Worm (Caenorhabditis elegans) whole organism, L1 larva: ENCODE results near the gene C56G3.2.
A peak's percentile ranks its signal among the peaks of the same experiment; 100 is the strongest.

Experiments used
- C04F5.9 ChIP-seq: sonication (generic microtip); optimal IDR thresholded peaks from 2 replicates; lab custom pipeline; 2016; ENCODE audit warnings: missing genetic modification characterization, missing compliant biosample characterization
- C16A3.4 ChIP-seq: fragments of 150-350 bp; optimal IDR thresholded peaks from 2 replicates; lab custom pipeline; 2014; ENCODE audit warnings: missing biosample characterization, missing genetic modification characterization
- C34B4.2 ChIP-seq: sonication (generic microtip); optimal IDR thresholded peaks from 2 replicates; lab custom pipeline; 2017; ENCODE audit warnings: mild to moderate bottlenecking, missing genetic modification characterization, missing compliant biosample characterization
- Y116A8C.19 ChIP-seq: sonication (generic microtip); optimal IDR thresholded peaks from 2 replicates; lab custom pipeline; 2016; ENCODE audit warnings: missing compliant biosample characterization, missing genetic modification characterization, borderline replicate concordance
- ama-1 ChIP-seq: fragments of 150-350 bp; optimal IDR thresholded peaks from 2 replicates; lab custom pipeline; 2014
- ceh-88 ChIP-seq: fragments of 200-800 bp; sonication (Bioruptor generic); IDR thresholded peaks from 2 replicates; pipeline ENCODE4 v1.3.6; 2022; ENCODE audit warnings: missing genetic modification characterization, missing compliant biosample characterization
- ceh-90 ChIP-seq: sonication (generic microtip); optimal IDR thresholded peaks from 2 replicates; lab custom pipeline; 2016; ENCODE audit warnings: missing genetic modification characterization, missing compliant biosample characterization
- dpl-1 ChIP-seq, 3 experiments: fragments of 150-350 bp in 2 of 3; sonication (generic microtip) in 1 of 3; optimal IDR thresholded peaks; 2 replicates each; lab custom pipeline; 2014 to 2017; ENCODE audit warnings: missing biosample characterization in 3 of 3, missing genetic modification characterization in 3 of 3, missing genetic modification reagents in 3 of 3
- efl-1 ChIP-seq, 4 experiments: fragments of 150-350 bp; optimal IDR thresholded peaks in 3 of 4; peaks in 1 of 4; 1 replicate in 1 of 4; 2 replicates in 3 of 4; lab custom pipeline; 2014; ENCODE audit warnings: missing biosample characterization in 2 of 4, missing genetic modification characterization in 2 of 4, missing genetic modification reagents in 2 of 4
- efl-3 ChIP-seq: fragments of 200-800 bp; sonication (Bioruptor generic); optimal IDR thresholded peaks from 2 replicates; lab custom pipeline; 2018; ENCODE audit warnings: mild to moderate bottlenecking, missing genetic modification characterization, missing compliant biosample characterization
- egl-13 ChIP-seq: sonication (generic microtip); optimal IDR thresholded peaks from 2 replicates; lab custom pipeline; 2016; ENCODE audit warnings: missing genotype, missing genetic modification reagents, missing genetic modification characterization, missing compliant biosample characterization
- elt-2 ChIP-seq: sonication (generic microtip); optimal IDR thresholded peaks from 2 replicates; lab custom pipeline; 2016; ENCODE audit warnings: missing genetic modification characterization, mild to moderate bottlenecking, inconsistent platforms, missing compliant biosample characterization, missing genetic modification reagents
- elt-3 ChIP-seq, 6 experiments: fragments of 150-350 bp in 1 of 6; sonication (generic microtip); optimal IDR thresholded peaks; 2 replicates each; lab custom pipeline; 2017 to 2018; ENCODE audit warnings: missing biosample characterization in 6 of 6, missing genetic modification characterization in 6 of 6, inconsistent platforms in 1 of 6
- fkh-10 ChIP-seq: sonication (generic microtip); optimal IDR thresholded peaks from 2 replicates; lab custom pipeline; 2017; ENCODE audit warnings: missing biosample characterization, missing genetic modification reagents, missing genetic modification characterization
- fkh-4 ChIP-seq: sonication (generic microtip); optimal IDR thresholded peaks from 2 replicates; lab custom pipeline; 2016; ENCODE audit warnings: missing compliant biosample characterization, missing genetic modification characterization, borderline replicate concordance
- grh-1 ChIP-seq: fragments of 200-800 bp; sonication (Bioruptor generic); IDR thresholded peaks from 2 replicates; pipeline ENCODE4 v1.3.6; 2022; ENCODE audit warnings: missing genetic modification reagents, missing genetic modification characterization, missing compliant biosample characterization
- hlh-17 ChIP-seq: fragments of 200-800 bp; sonication (Bioruptor generic); optimal IDR thresholded peaks from 2 replicates; lab custom pipeline; 2018; ENCODE audit warnings: missing genetic modification characterization, mild to moderate bottlenecking, missing compliant biosample characterization, moderate library complexity, borderline replicate concordance
- irx-1 ChIP-seq: sonication (generic microtip); optimal IDR thresholded peaks from 2 replicates; lab custom pipeline; 2016; ENCODE audit warnings: missing genetic modification characterization, missing compliant biosample characterization
- isw-1 ChIP-seq: fragments of 200-800 bp; sonication (Bioruptor generic); IDR thresholded peaks from 2 replicates; pipeline ENCODE4 v1.3.6; 2022; ENCODE audit warnings: missing genetic modification characterization, missing compliant biosample characterization
- lin-14 ChIP-seq: fragments of 200-800 bp; sonication (Bioruptor generic); optimal IDR thresholded peaks from 2 replicates; lab custom pipeline; 2018; ENCODE audit warnings: mild to moderate bottlenecking, missing genetic modification characterization, moderate library complexity, missing compliant biosample characterization
- lin-15B ChIP-seq: fragments of 150-350 bp; sonication (generic microtip); optimal IDR thresholded peaks from 3 replicates; lab custom pipeline; 2014; ENCODE audit warnings: missing biosample characterization, missing genetic modification characterization
- lin-35 ChIP-seq, 2 experiments: fragments of 150-350 bp; optimal IDR thresholded peaks; 2 replicates each; lab custom pipeline; 2014; ENCODE audit warnings: missing biosample characterization in 2 of 2, missing genetic modification characterization in 2 of 2, missing genetic modification reagents in 2 of 2
- lin-39 ChIP-seq: fragments of 150-350 bp; optimal IDR thresholded peaks from 2 replicates; lab custom pipeline; 2014; ENCODE audit warnings: missing biosample characterization, missing genetic modification reagents, missing genetic modification characterization
- lir-3 ChIP-seq: sonication (generic microtip); optimal IDR thresholded peaks from 2 replicates; lab custom pipeline; 2016; ENCODE audit warnings: mild to moderate bottlenecking, missing genetic modification characterization, moderate library complexity, missing compliant biosample characterization; ENCODE audit not compliant: poor library complexity
- lsy-2 ChIP-seq, 2 experiments: fragments of 150-350 bp; optimal IDR thresholded peaks; 2 replicates each; lab custom pipeline; 2014; ENCODE audit warnings: missing biosample characterization in 2 of 2, missing genetic modification characterization in 2 of 2
- mab-9 ChIP-seq: fragments of 200-800 bp; sonication (Bioruptor generic); IDR thresholded peaks from 2 replicates; pipeline ENCODE4 v1.3.6; 2022; ENCODE audit warnings: missing genetic modification reagents, missing genetic modification characterization, missing compliant biosample characterization
- mdl-1 ChIP-seq, 2 experiments: fragments of 150-350 bp; optimal IDR thresholded peaks; 2 replicates each; lab custom pipeline; 2014 to 2017; ENCODE audit warnings: missing biosample characterization in 2 of 2, missing genetic modification characterization in 2 of 2, inconsistent platforms in 1 of 2
- mef-2 ChIP-seq: fragments of 150-350 bp; optimal IDR thresholded peaks from 2 replicates; lab custom pipeline; 2014; ENCODE audit warnings: missing biosample characterization, missing genetic modification characterization
- mep-1 ChIP-seq: fragments of 150-350 bp; optimal IDR thresholded peaks from 2 replicates; lab custom pipeline; 2014; ENCODE audit warnings: missing biosample characterization, missing genetic modification characterization
- nhr-11 ChIP-seq: fragments of 150-350 bp; optimal IDR thresholded peaks from 2 replicates; lab custom pipeline; 2014; ENCODE audit warnings: missing biosample characterization, missing genetic modification characterization
- nhr-12 ChIP-seq: sonication (generic microtip); optimal IDR thresholded peaks from 2 replicates; lab custom pipeline; 2017; ENCODE audit warnings: missing biosample characterization, missing genetic modification characterization
- nhr-237 ChIP-seq: fragments of 150-350 bp; optimal IDR thresholded peaks from 2 replicates; lab custom pipeline; 2014; ENCODE audit warnings: missing biosample characterization, missing genetic modification characterization
- nhr-28 ChIP-seq: fragments of 150-350 bp; optimal IDR thresholded peaks from 2 replicates; lab custom pipeline; 2014; ENCODE audit warnings: missing biosample characterization, missing genetic modification characterization
- nhr-47 ChIP-seq: sonication (generic microtip); optimal IDR thresholded peaks from 2 replicates; lab custom pipeline; 2016; ENCODE audit warnings: mild to moderate bottlenecking, missing genetic modification characterization, moderate library complexity, missing compliant biosample characterization
- nhr-71 ChIP-seq: sonication (generic microtip); optimal IDR thresholded peaks from 2 replicates; lab custom pipeline; 2016; ENCODE audit warnings: mild to moderate bottlenecking, missing genetic modification characterization, moderate library complexity, missing compliant biosample characterization
- nhr-76 ChIP-seq: sonication (generic microtip); optimal IDR thresholded peaks from 2 replicates; lab custom pipeline; 2017; ENCODE audit warnings: missing biosample characterization, missing genetic modification characterization
- nhr-77 ChIP-seq: fragments of 150-350 bp; optimal IDR thresholded peaks from 2 replicates; lab custom pipeline; 2014; ENCODE audit warnings: missing biosample characterization, missing genetic modification characterization
- nhr-84 ChIP-seq: sonication (generic microtip); optimal IDR thresholded peaks from 2 replicates; lab custom pipeline; 2017; ENCODE audit warnings: missing biosample characterization, missing genetic modification characterization
- nhr-85 ChIP-seq: sonication (generic microtip); peaks from one replicate; lab custom pipeline; 2016; ENCODE audit warnings: missing genetic modification characterization, inconsistent platforms, missing compliant biosample characterization
- nhr-90 ChIP-seq: sonication (generic microtip); optimal IDR thresholded peaks from 2 replicates; lab custom pipeline; 2016; ENCODE audit warnings: mild to moderate bottlenecking, missing genetic modification characterization, missing compliant biosample characterization; ENCODE audit not compliant: poor library complexity
- pag-3 ChIP-seq: sonication (generic microtip); optimal IDR thresholded peaks from 2 replicates; lab custom pipeline; 2017; ENCODE audit warnings: missing genetic modification characterization, mild to moderate bottlenecking, missing compliant biosample characterization, antibody characterized with exemption, borderline replicate concordance; ENCODE audit not compliant: insufficient read depth
- rnt-1 ChIP-seq: sonication (generic microtip); optimal IDR thresholded peaks from 2 replicates; lab custom pipeline; 2016; ENCODE audit warnings: mild to moderate bottlenecking, missing genetic modification characterization, moderate library complexity, missing compliant biosample characterization
- skn-1 ChIP-seq: fragments of 150-350 bp; optimal IDR thresholded peaks from 2 replicates; lab custom pipeline; 2014; ENCODE audit warnings: missing biosample characterization, missing genetic modification characterization
- snpc-4 ChIP-seq: fragments of 150-350 bp; optimal IDR thresholded peaks from 2 replicates; lab custom pipeline; 2014; ENCODE audit warnings: missing biosample characterization, missing genetic modification characterization
- snu-23 ChIP-seq: sonication (generic microtip); optimal IDR thresholded peaks from 2 replicates; lab custom pipeline; 2016; ENCODE audit warnings: missing genetic modification characterization, missing compliant biosample characterization
- sup-37 ChIP-seq: fragments of 200-800 bp; sonication (Bioruptor generic); optimal IDR thresholded peaks from 2 replicates; lab custom pipeline; 2018; ENCODE audit warnings: mild to moderate bottlenecking, missing genetic modification characterization, missing compliant biosample characterization
- tbx-2 ChIP-seq: sonication (generic microtip); optimal IDR thresholded peaks from 2 replicates; lab custom pipeline; 2016; ENCODE audit warnings: missing genetic modification characterization, missing compliant biosample characterization
- tlp-1 ChIP-seq: fragments of 150-350 bp; optimal IDR thresholded peaks from 2 replicates; lab custom pipeline; 2014; ENCODE audit warnings: missing biosample characterization, missing genetic modification characterization
- unc-30 ChIP-seq: sonication (generic microtip); optimal IDR thresholded peaks from 2 replicates; lab custom pipeline; 2017; ENCODE audit warnings: missing biosample characterization, missing genetic modification characterization
- unc-62 ChIP-seq: fragments of 150-350 bp; optimal IDR thresholded peaks from 2 replicates; lab custom pipeline; 2014; ENCODE audit warnings: missing biosample characterization, missing genetic modification reagents, missing genetic modification characterization
- vab-15 ChIP-seq: sonication (generic microtip); optimal IDR thresholded peaks from 2 replicates; lab custom pipeline; 2017; ENCODE audit warnings: missing genotype, mild to moderate bottlenecking, missing genetic modification characterization, missing compliant biosample characterization
- zip-4 ChIP-seq: fragments of 200-800 bp; sonication (Bioruptor generic); optimal IDR thresholded peaks from 2 replicates; lab custom pipeline; 2018; ENCODE audit warnings: mild to moderate bottlenecking, missing genetic modification characterization, moderate library complexity, missing compliant biosample characterization
- ztf-4 ChIP-seq: fragments of 150-350 bp; optimal IDR thresholded peaks from 2 replicates; lab custom pipeline; 2014; ENCODE audit warnings: missing biosample characterization, missing genetic modification characterization

C56G3.2 gene

ce11 chrX:7323604-7324003, 41.8 kb upstream of the C56G3.2 start:
- TF ChIP-seq lin-14 (peak; percentile 1), mef-2 (no peak), efl-3 (GFP tag; lab: Kevin White, UChicago) (no peak), fkh-4 (no peak), vab-15 (no peak), nhr-11 (no peak), unc-30 (tag; lab: Kevin White, UChicago) (no peak), pag-3 (no peak), isw-1 (no peak), ceh-88 (GFP tag; lab: Robert Waterston, UW) (no peak), tlp-1 (tag; lab: Kevin White, UChicago) (no peak), tbx-2 (tag; lab: Kevin White, UChicago) (no peak), mdl-1 (tag; optimal IDR thresholded peaks at IDR 0.05; lab: Kevin White, UChicago) (no peak), Y116A8C.19 (tag; lab: Kevin White, UChicago) (no peak), snu-23 (GFP tag; lab: Kevin White, UChicago) (peak; percentile 29), ceh-90 (tag; lab: Kevin White, UChicago) (no peak), nhr-85 (peak; percentile 38), elt-2 (peak; percentile 64), lin-15B (tag; lab: Kevin White, UChicago) (no peak), nhr-77 (no peak), unc-62 (GFP tag; lab: Kevin White, UChicago) (no peak), nhr-76 (no peak), zip-4 (no peak), lin-35 (GFP tag; optimal IDR thresholded peaks at IDR 0.05; lab: Kevin White, UChicago) (peak in 1 of 2 experiments; percentile 44), hlh-17 (GFP tag; lab: Kevin White, UChicago) (no peak), nhr-47 (tag; lab: Kevin White, UChicago) (peak; percentile 54), grh-1 (GFP tag; lab: Robert Waterston, UW) (no peak), nhr-12 (tag; lab: Kevin White, UChicago) (no peak), lir-3 (tag; lab: Kevin White, UChicago) (no peak), elt-3 (tag; optimal IDR thresholded peaks at IDR 0.05; lab: Kevin White, UChicago) (peak in 1 of 6 experiments; percentile 21), irx-1 (tag; lab: Kevin White, UChicago) (no peak), lsy-2 (tag; optimal IDR thresholded peaks at IDR 0.05; lab: Kevin White, UChicago) (no peak), mep-1 (peak; percentile 10), efl-1 (optimal IDR thresholded peaks at IDR 0.05; lab: Kevin White, UChicago) (no peak), efl-1 (GFP tag; optimal IDR thresholded peaks at IDR 0.05 in 1 of 2; lab: Kevin White, UChicago) (peak in 1 of 2 experiments; percentile 73), nhr-84 (no peak), nhr-90 (tag; lab: Kevin White, UChicago) (peak; percentile 37), ama-1 (lab: Kevin White, UChicago) (no peak), snpc-4 (tag; lab: Kevin White, UChicago) (no peak), fkh-10 (GFP tag; lab: Kevin White, UChicago) (no peak), skn-1 (tag; lab: Kevin White, UChicago) (no peak), ztf-4 (tag; lab: Kevin White, UChicago) (no peak), nhr-237 (tag; lab: Kevin White, UChicago) (no peak), sup-37 (GFP tag; lab: Kevin White, UChicago) (no peak), lin-39 (tag; lab: Kevin White, UChicago) (no peak), egl-13 (no peak), C34B4.2 (no peak), dpl-1 (GFP tag; optimal IDR thresholded peaks at IDR 0.05; lab: Kevin White, UChicago) (no peak), rnt-1 (tag; lab: Kevin White, UChicago) (no peak), mab-9 (GFP tag; lab: Robert Waterston, UW) (no peak), C16A3.4 (tag; lab: Kevin White, UChicago) (no peak), nhr-71 (tag; lab: Kevin White, UChicago) (peak; percentile 34), nhr-28 (tag; lab: Kevin White, UChicago) (no peak), C04F5.9 (tag; lab: Kevin White, UChicago) (no peak)
